Fruit fly (Drosophila melanogaster) whole organism, wandering third instar larva: ENCODE results near the gene Arp10.

Experiments
- Abd-B ChIP-seq: fragments of >200 bp; optimal IDR thresholded peaks from 2 replicates; lab custom pipeline; 2017; ENCODE audit warnings: missing biosample characterization, missing genetic modification characterization
- CG32264 ChIP-seq: fragments of 200-800 bp; sonication (Bioruptor generic); optimal IDR thresholded peaks from 2 replicates; lab custom pipeline; 2016; ENCODE audit warnings: missing biosample characterization, missing genetic modification characterization
- CG9705 ChIP-seq: fragments of 200-800 bp; sonication (Bioruptor generic); optimal IDR thresholded peaks from 2 replicates; lab custom pipeline; 2018; ENCODE audit warnings: missing biosample characterization, mild to moderate bottlenecking, missing genetic modification characterization
- CrebA ChIP-seq: fragments of 200-800 bp; sonication (Bioruptor generic); optimal IDR thresholded peaks from 2 replicates; lab custom pipeline; 2016; ENCODE audit warnings: missing biosample characterization, mild to moderate bottlenecking, missing genetic modification characterization, borderline replicate concordance
- Dfd ChIP-seq: fragments of >200 bp; optimal IDR thresholded peaks from 2 replicates; lab custom pipeline; 2017; ENCODE audit warnings: missing biosample characterization, missing genetic modification characterization
- Dif ChIP-seq: fragments of 200-275, 200-300 bp; sonication (Bioruptor generic); optimal IDR thresholded peaks from 2 replicates; lab custom pipeline; 2018; ENCODE audit warnings: missing biosample characterization, missing genetic modification characterization; ENCODE audit not compliant: partially characterized antibody
- GATAd ChIP-seq: sonication (Bioruptor generic); optimal IDR thresholded peaks from 2 replicates; lab custom pipeline; 2016; ENCODE audit warnings: missing biosample characterization, missing genetic modification characterization
- Hnf4 ChIP-seq: fragments of 200-800 bp; sonication (Bioruptor generic); optimal IDR thresholded peaks from 2 replicates; lab custom pipeline; 2016; ENCODE audit warnings: missing biosample characterization, mild to moderate bottlenecking, missing genetic modification characterization
- Hr83 ChIP-seq: fragments of 200-300 bp; sonication (Bioruptor generic); optimal IDR thresholded peaks from 2 replicates; lab custom pipeline; 2016; ENCODE audit warnings: missing biosample characterization, mild to moderate bottlenecking, missing genetic modification characterization, moderate library complexity; ENCODE audit not compliant: poor library complexity, severe bottlenecking
- Jra ChIP-seq: sonication (Bioruptor generic); optimal IDR thresholded peaks from 2 replicates; lab custom pipeline; 2016; ENCODE audit warnings: missing biosample characterization, missing genetic modification characterization
- Mio ChIP-seq: sonication (Bioruptor generic); optimal IDR thresholded peaks from 2 replicates; lab custom pipeline; 2016; ENCODE audit warnings: missing biosample characterization, missing genetic modification characterization
- Myc ChIP-seq: fragments of >200 bp; optimal IDR thresholded peaks from 2 replicates; lab custom pipeline; 2017
- N ChIP-seq: fragments of >200 bp; optimal IDR thresholded peaks from 2 replicates; lab custom pipeline; 2018; ENCODE audit warnings: missing biosample characterization, missing external identifiers, missing genetic modification characterization
- Rel ChIP-seq, 2 experiments: fragments of 200-800 bp; sonication (Bioruptor generic) in 1 of 2; optimal IDR thresholded peaks; 2 replicates in 1 of 2; 3 replicates in 1 of 2; lab custom pipeline; 2016 to 2019; ENCODE audit warnings: mild to moderate bottlenecking in 2 of 2, missing biosample characterization in 2 of 2, missing genetic modification characterization in 2 of 2, moderate library complexity in 1 of 2
- Sp1 ChIP-seq: fragments of 200-800 bp; sonication (Bioruptor generic); optimal IDR thresholded peaks from 3 replicates; lab custom pipeline; 2019; ENCODE audit warnings: missing biosample characterization, mild to moderate bottlenecking, missing genetic modification characterization, moderate library complexity
- Vsx2 ChIP-seq: fragments of 200-300, 225-300 bp; sonication (Bioruptor generic); optimal IDR thresholded peaks from 2 replicates; lab custom pipeline; 2018; ENCODE audit warnings: missing biosample characterization, missing genetic modification characterization; ENCODE audit not compliant: partially characterized antibody
- br ChIP-seq: fragments of 200-800 bp; sonication (Bioruptor generic); optimal IDR thresholded peaks from 2 replicates; lab custom pipeline; 2016; ENCODE audit warnings: missing biosample characterization, missing genetic modification characterization
- brk ChIP-seq: fragments of 200-800 bp; sonication (Bioruptor generic); optimal IDR thresholded peaks from 2 replicates; lab custom pipeline; 2016; ENCODE audit warnings: missing biosample characterization, mild to moderate bottlenecking, missing genetic modification characterization
- dl ChIP-seq, 2 experiments: fragments of 175-275, 200-275 bp in 1 of 2; fragments of 200-275 bp in 1 of 2; sonication (Bioruptor generic); optimal IDR thresholded peaks; lab custom pipeline; 2018; ENCODE audit warnings: mild to moderate bottlenecking in 2 of 2, missing biosample characterization in 2 of 2, missing genetic modification characterization in 2 of 2, moderate library complexity in 2 of 2; ENCODE audit not compliant: partially characterized antibody in 2 of 2, insufficient read depth in 1 of 2
- dsf ChIP-seq: sonication (Bioruptor generic); optimal IDR thresholded peaks from 2 replicates; lab custom pipeline; 2016; ENCODE audit warnings: missing biosample characterization, missing genetic modification characterization, borderline replicate concordance
- foxo ChIP-seq, 2 experiments: fragments of 200-800 bp; sonication (Bioruptor generic); optimal IDR thresholded peaks; 2 replicates in 1 of 2; 3 replicates in 1 of 2; lab custom pipeline; 2016 to 2017; ENCODE audit warnings: missing biosample characterization in 2 of 2, missing genetic modification characterization in 2 of 2
- fru ChIP-seq: fragments of 200-800 bp; sonication (Bioruptor generic); optimal IDR thresholded peaks from 3 replicates; lab custom pipeline; 2016; ENCODE audit warnings: missing biosample characterization, mild to moderate bottlenecking, missing genetic modification characterization
- h ChIP-seq: fragments of 200-800 bp; sonication (Bioruptor generic); optimal IDR thresholded peaks from 3 replicates; lab custom pipeline; 2016; ENCODE audit warnings: missing biosample characterization, mild to moderate bottlenecking, missing genetic modification characterization
- jim ChIP-seq: fragments of 175-275, 200-325 bp; sonication (Bioruptor generic); optimal IDR thresholded peaks from 2 replicates; lab custom pipeline; 2016; ENCODE audit warnings: missing biosample characterization, mild to moderate bottlenecking, missing genetic modification characterization
- lola ChIP-seq: fragments of >200 bp; optimal IDR thresholded peaks from 2 replicates; lab custom pipeline; 2017; ENCODE audit warnings: missing biosample characterization, missing genetic modification characterization
- pan ChIP-seq: fragments of >200 bp; optimal IDR thresholded peaks from 2 replicates; lab custom pipeline; 2017
- psq ChIP-seq: fragments of 200-800 bp; sonication (Bioruptor generic); optimal IDR thresholded peaks from 3 replicates; lab custom pipeline; 2017; ENCODE audit warnings: missing biosample characterization, mild to moderate bottlenecking, missing genetic modification characterization, moderate library complexity
- rgr ChIP-seq: fragments of 200-800 bp; sonication (Bioruptor generic); optimal IDR thresholded peaks from 3 replicates; lab custom pipeline; 2016; ENCODE audit warnings: missing biosample characterization, mild to moderate bottlenecking, missing genetic modification characterization
- sage ChIP-seq: fragments of 200-800 bp; sonication (Bioruptor generic); optimal IDR thresholded peaks from 2 replicates; lab custom pipeline; 2016; ENCODE audit warnings: missing biosample characterization, mild to moderate bottlenecking, missing genetic modification characterization
- sv ChIP-seq: fragments of 200-800 bp; sonication (Bioruptor generic); optimal IDR thresholded peaks from 3 replicates; lab custom pipeline; 2016; ENCODE audit warnings: missing biosample characterization, missing genetic modification characterization
- tai ChIP-seq: sonication (Bioruptor generic); optimal IDR thresholded peaks from 2 replicates; lab custom pipeline; 2016; ENCODE audit warnings: missing biosample characterization, missing genetic modification characterization
- usp ChIP-seq: fragments of >200 bp; optimal IDR thresholded peaks from 2 replicates; lab custom pipeline; 2017; ENCODE audit warnings: missing biosample characterization, missing genetic modification characterization
- woc ChIP-seq: sonication (Bioruptor generic); optimal IDR thresholded peaks from 2 replicates; lab custom pipeline; 2016; ENCODE audit warnings: missing biosample characterization, mild to moderate bottlenecking, missing genetic modification characterization

The Arp10 gene

dm6 chrX:19640707-19641248, 5.2 kb downstream of the Arp10 start:
- TF ChIP-seq CrebA (no peak), tai (GFP tag; lab: Kevin White, UChicago) (no peak), Rel (GFP tag; optimal IDR thresholded peaks at IDR 0.05; lab: Kevin White, UChicago) (no peak), Rel (tag; optimal IDR thresholded peaks at IDR 0.05; lab: Kevin White, UChicago) (peak; percentile 98), rgr (GFP tag; lab: Kevin White, UChicago) (no peak), Myc (lab: Kevin White, UChicago) (peak; percentile 50), pan (no peak), Jra (GFP tag; lab: Kevin White, UChicago) (no peak)

- TF ChIP-seq Hnf4 (GFP tag; lab: Kevin White, UChicago), result no peak
- TF ChIP-seq Vsx2, result no peak
- TF ChIP-seq foxo (GFP tag; optimal IDR thresholded peaks at IDR 0.05; lab: Kevin White, UChicago), result no peak
These were observed 7.5 kb downstream of the Arp10 start, which contains the start of gene Rcd-1 for dm6 chrX:19638328-19638940. Gene Rcd-1, plus strand, starts transcription at chrX:19638767.

dm6 chrX:19637434-19638327, 8.3 kb downstream of the Arp10 start:
- TF ChIP-seq Abd-B (GFP tag; lab: Kevin White, UChicago) (peak; percentile 61), h (GFP tag; lab: Kevin White, UChicago) (peak; percentile 0), Dif (GFP tag; lab: Kevin White, UChicago) (peak; percentile 15), tai (GFP tag; lab: Kevin White, UChicago) (no peak), N (GFP tag; lab: Kevin White, UChicago) (peak; percentile 99)

- TF ChIP-seq br (GFP tag; lab: Kevin White, UChicago) (peak; percentile 13), h (GFP tag; lab: Kevin White, UChicago) (peak; percentile 43), rgr (GFP tag; lab: Kevin White, UChicago) (peak; percentile 33), Abd-B (GFP tag; lab: Kevin White, UChicago) (no peak), fru (GFP tag; lab: Kevin White, UChicago) (peak; percentile 27), tai (GFP tag; lab: Kevin White, UChicago) (no peak), woc (GFP tag; lab: Kevin White, UChicago) (no peak), psq (GFP tag; lab: Kevin White, UChicago) (peak; percentile 79), Sp1 (GFP tag; lab: Kevin White, UChicago) (peak; percentile 16), Rel (GFP tag; optimal IDR thresholded peaks at IDR 0.05; lab: Kevin White, UChicago) (no peak), Rel (tag; optimal IDR thresholded peaks at IDR 0.05; lab: Kevin White, UChicago) (peak; percentile 32), Dif (GFP tag; lab: Kevin White, UChicago) (peak; percentile 78), dl (GFP tag; optimal IDR thresholded peaks at IDR 0.05; lab: Kevin White, UChicago; ENCODE audit: insufficient read depth in 1 of 2, partially characterized antibody in 2 of 2) (peak in 1 of 2 experiments; percentile 58), lola (GFP tag; lab: Kevin White, UChicago) (no peak), foxo (GFP tag; optimal IDR thresholded peaks at IDR 0.05; lab: Kevin White, UChicago) (peak in 1 of 2 experiments; percentile 21), Myc (lab: Kevin White, UChicago) (peak; percentile 52)
- TF ChIP-seq, all 38 proteins: peak for 11
These were observed 9.0 kb downstream of the Arp10 start for dm6 chrX:19637002-19637420.

- TF ChIP-seq CG9705 (GFP tag; lab: Kevin White, UChicago), result no peak
- no peak for TF ChIP-seq GATAd
- TF ChIP-seq CrebA, result no peak
- peak; percentile 42 for TF ChIP-seq fru (GFP tag; lab: Kevin White, UChicago)
- no peak for TF ChIP-seq Mio
- no peak for TF ChIP-seq Myc (lab: Kevin White, UChicago)
- TF ChIP-seq Hr83 (GFP tag; lab: Kevin White, UChicago), result no peak
- no peak for TF ChIP-seq dsf
- peak; percentile 91 for TF ChIP-seq Dif (GFP tag; lab: Kevin White, UChicago)
- TF ChIP-seq brk (GFP tag; lab: Kevin White, UChicago), result no peak
- no peak for TF ChIP-seq foxo (GFP tag; optimal IDR thresholded peaks at IDR 0.05; lab: Kevin White, UChicago)
- TF ChIP-seq lola (GFP tag; lab: Kevin White, UChicago), result no peak
- no peak for TF ChIP-seq CG32264 (GFP tag; lab: Kevin White, UChicago)
- no peak for TF ChIP-seq sv (GFP tag; lab: Kevin White, UChicago)
- TF ChIP-seq psq (GFP tag; lab: Kevin White, UChicago), result peak; percentile 33
- TF ChIP-seq usp (GFP tag; lab: Kevin White, UChicago), result no peak
- TF ChIP-seq Sp1 (GFP tag; lab: Kevin White, UChicago), result peak; percentile 4
- peak in 1 of 2 experiments; percentile 76 for TF ChIP-seq dl (GFP tag; optimal IDR thresholded peaks at IDR 0.05; lab: Kevin White, UChicago; ENCODE audit: insufficient read depth in 1 of 2, partially characterized antibody in 2 of 2)
- TF ChIP-seq rgr (GFP tag; lab: Kevin White, UChicago), result no peak
- TF ChIP-seq Hnf4 (GFP tag; lab: Kevin White, UChicago), result no peak
- TF ChIP-seq jim, result no peak
- no peak for TF ChIP-seq woc (GFP tag; lab: Kevin White, UChicago)
- no peak for TF ChIP-seq sage (GFP tag; lab: Kevin White, UChicago)
- peak; percentile 83 for TF ChIP-seq N (GFP tag; lab: Kevin White, UChicago)
- TF ChIP-seq Dfd, result no peak
These were observed 14.6 kb downstream of the Arp10 start for dm6 chrX:19631365-19631832.
